Fruit fly (Drosophila melanogaster) whole organism, pupa: ENCODE measurements around the gene CG3857.

Experiments used
- CG10348 ChIP-seq: fragments of 200-800 bp; sonication (Bioruptor generic); IDR thresholded peaks from 2 replicates; pipeline ENCODE4 v1.3.6; 2022; ENCODE audit warnings: missing biosample characterization, missing genetic modification characterization
- CG12605 ChIP-seq: fragments of 200-800 bp; sonication (Bioruptor generic); IDR thresholded peaks from 2 replicates; pipeline ENCODE4 v1.3.6; 2022; ENCODE audit warnings: missing biosample characterization, missing genetic modification characterization
- CG13204 ChIP-seq: fragments of 200-800 bp; sonication (Bioruptor generic); optimal IDR thresholded peaks from 2 replicates; lab custom pipeline; 2018; ENCODE audit warnings: missing biosample characterization, mild to moderate bottlenecking, missing genetic modification characterization, moderate library complexity
- CG14655 ChIP-seq: fragments of 200-800 bp; sonication (Bioruptor generic); optimal IDR thresholded peaks from 3 replicates; lab custom pipeline; 2017; ENCODE audit warnings: mild to moderate bottlenecking, missing biosample characterization, missing genetic modification reagents, missing genetic modification characterization
- CG15710 ChIP-seq: fragments of 200-800 bp; sonication (Bioruptor generic); optimal IDR thresholded peaks from 2 replicates; lab custom pipeline; 2018; ENCODE audit warnings: missing biosample characterization, mild to moderate bottlenecking, missing genetic modification characterization, moderate library complexity
- CG17806 ChIP-seq: fragments of 200-800 bp; sonication (Bioruptor generic); optimal IDR thresholded peaks from 2 replicates; lab custom pipeline; 2018; ENCODE audit warnings: missing biosample characterization, mild to moderate bottlenecking, missing genetic modification characterization, moderate library complexity
- CG32121 ChIP-seq: fragments of 200-800 bp; sonication (Bioruptor generic); IDR thresholded peaks from 2 replicates; pipeline ENCODE4 v1.3.6; 2022; ENCODE audit warnings: missing biosample characterization, missing genetic modification characterization
- CG34367 ChIP-seq: fragments of 200-800 bp; sonication (Bioruptor generic); optimal IDR thresholded peaks from 2 replicates; lab custom pipeline; 2018; ENCODE audit warnings: missing biosample characterization, mild to moderate bottlenecking, missing genetic modification characterization
- CG4496 ChIP-seq: fragments of 200-800 bp; sonication (Bioruptor generic); IDR thresholded peaks from 3 replicates; pipeline ENCODE4 v1.3.6; 2022; ENCODE audit warnings: missing biosample characterization, missing genetic modification characterization
- CG8159 ChIP-seq: fragments of 200-800 bp; sonication (Bioruptor generic); optimal IDR thresholded peaks from 3 replicates; lab custom pipeline; 2018; ENCODE audit warnings: missing biosample characterization, mild to moderate bottlenecking, missing genetic modification characterization, moderate library complexity
- CG8301 ChIP-seq: fragments of 200-800 bp; sonication (Bioruptor generic); optimal IDR thresholded peaks from 2 replicates; lab custom pipeline; 2018; ENCODE audit warnings: missing biosample characterization, mild to moderate bottlenecking, missing genetic modification characterization
- CG9948 ChIP-seq: fragments of 200-800 bp; sonication (Bioruptor generic); optimal IDR thresholded peaks from 2 replicates; lab custom pipeline; 2018; ENCODE audit warnings: missing biosample characterization, mild to moderate bottlenecking, missing genetic modification characterization, moderate library complexity
- D1 ChIP-seq: fragments of 200-800 bp; sonication (Bioruptor generic); optimal IDR thresholded peaks from 2 replicates; lab custom pipeline; 2018; ENCODE audit warnings: missing biosample characterization, mild to moderate bottlenecking, missing genetic modification characterization, moderate library complexity
- EcR ChIP-seq: fragments of 200-800 bp; sonication (Bioruptor generic); optimal IDR thresholded peaks from 3 replicates; lab custom pipeline; 2019; ENCODE audit warnings: missing biosample characterization, missing genetic modification characterization, mild to moderate bottlenecking, moderate library complexity, missing genetic modification reagents
- Ets98B ChIP-seq: fragments of 200-800 bp; sonication (Bioruptor generic); IDR thresholded peaks from 2 replicates; pipeline ENCODE4 v1.3.6; 2022; ENCODE audit warnings: missing biosample characterization, missing genetic modification characterization
- Pif1A ChIP-seq: fragments of 200-800 bp; sonication (Bioruptor generic); optimal IDR thresholded peaks from 3 replicates; lab custom pipeline; 2016; ENCODE audit warnings: missing biosample characterization, missing genetic modification characterization
- Pif1B ChIP-seq: fragments of 200-800 bp; sonication (Bioruptor generic); optimal IDR thresholded peaks from 3 replicates; lab custom pipeline; 2016; ENCODE audit warnings: missing biosample characterization, missing genetic modification characterization
- Snoo ChIP-seq: fragments of 200-800 bp; sonication (Bioruptor generic); optimal IDR thresholded peaks from 3 replicates; lab custom pipeline; 2017; ENCODE audit warnings: missing biosample characterization, mild to moderate bottlenecking, missing genetic modification characterization, inconsistent platforms
- fd96Ca ChIP-seq: fragments of 200-800 bp; sonication (Bioruptor generic); IDR thresholded peaks from 3 replicates; pipeline ENCODE4 v1.3.6; 2022; ENCODE audit warnings: missing biosample characterization, missing genetic modification characterization
- gl ChIP-seq: fragments of 200-800 bp; sonication (Bioruptor generic); optimal IDR thresholded peaks from 2 replicates; lab custom pipeline; 2018; ENCODE audit warnings: missing biosample characterization, mild to moderate bottlenecking, missing genetic modification characterization
- rn ChIP-seq: fragments of 200-800 bp; sonication (Bioruptor generic); IDR thresholded peaks from 2 replicates; pipeline ENCODE4 v1.3.6; 2022; ENCODE audit warnings: missing biosample characterization, missing genetic modification characterization

CG3857 gene

DNA sequence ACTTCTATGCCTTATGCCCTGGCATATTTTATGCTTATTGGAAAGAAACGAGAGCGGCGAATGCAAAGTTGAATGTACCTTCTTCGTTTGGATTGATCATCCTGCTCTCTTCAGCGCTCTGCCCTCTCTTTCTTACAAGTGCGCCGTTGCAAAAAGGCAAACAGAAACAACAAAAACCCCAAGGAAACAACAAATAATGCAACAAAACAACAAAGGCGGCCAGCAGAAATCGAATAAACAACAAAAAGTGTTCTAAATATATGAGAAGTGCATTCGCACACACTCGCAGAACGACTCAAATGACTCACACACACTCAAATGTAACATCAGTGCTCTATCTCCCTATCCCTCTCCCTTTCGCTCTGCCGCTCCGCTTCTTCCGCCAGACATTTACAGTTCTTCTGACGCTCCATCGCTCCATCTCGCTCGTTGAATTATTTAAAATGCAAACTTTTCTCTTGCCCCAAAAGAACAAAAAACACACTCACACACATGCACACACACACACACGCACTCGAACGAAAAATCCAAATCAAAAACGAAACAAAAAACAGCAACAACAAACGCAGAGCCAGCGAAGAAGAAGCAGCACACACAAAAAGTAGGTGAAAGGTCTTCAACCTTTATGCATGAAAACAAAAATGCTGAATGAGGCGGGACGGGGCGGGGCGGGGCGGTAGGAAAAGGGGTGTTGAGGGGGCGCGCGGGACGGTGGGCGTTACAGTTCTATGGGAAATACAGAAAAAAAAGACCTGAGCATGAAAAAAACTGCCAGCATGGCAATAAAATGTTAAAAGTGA lies 26.3 kb upstream of the CG3857 start:
- TF ChIP-seq fd96Ca (GFP tag; lab: Robert Waterston, UW) (peak; percentile 65; the same call in 2 of the 3 replicates), CG12605 (GFP tag; lab: Robert Waterston, UW) (peak; percentile 81), CG8301 (tag; lab: Kevin White, UChicago) (peak; percentile 64), D1 (tag; lab: Kevin White, UChicago) (no peak), CG32121 (GFP tag; lab: Robert Waterston, UW) (peak; percentile 33; the same call in 1 of the 2 replicates), CG9948 (tag; lab: Kevin White, UChicago) (peak; percentile 3), CG15710 (tag; lab: Kevin White, UChicago) (no peak), CG4496 (GFP tag; lab: Robert Waterston, UW) (peak; percentile 82), CG8159 (no peak), CG13204 (GFP tag; lab: Kevin White, UChicago) (no peak), EcR (GFP tag; lab: Kevin White, UChicago) (peak; percentile 73), CG14655 (GFP tag; lab: Kevin White, UChicago) (peak; percentile 66), Ets98B (peak; percentile 58), CG17806 (tag; lab: Kevin White, UChicago) (no peak), rn (0 out of 2 replicates have a peak, but pooled peaks have one; percentile 26), Pif1A (peak; percentile 38)

DNA sequence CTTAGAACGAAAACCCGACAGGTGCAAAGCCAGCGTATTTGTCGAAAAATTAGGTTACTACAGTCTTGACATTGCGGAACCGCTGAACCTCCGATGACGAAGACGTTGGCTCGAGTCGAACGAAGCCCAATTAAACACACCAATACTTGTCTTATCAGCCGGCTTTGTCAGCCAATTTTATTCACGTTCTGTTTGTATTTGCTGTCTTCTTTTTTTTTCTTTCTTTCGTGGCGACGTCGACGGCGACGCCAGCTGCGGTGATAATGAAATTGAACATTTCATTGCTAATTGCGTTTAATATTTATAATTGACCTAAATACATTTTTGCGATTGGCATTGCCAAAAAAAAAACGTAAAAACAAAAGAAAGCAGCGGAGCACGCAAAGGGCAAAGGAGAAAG lies 25.7 kb upstream of the CG3857 start:
- no peak for TF ChIP-seq CG14655 (GFP tag; lab: Kevin White, UChicago)
- TF ChIP-seq fd96Ca (GFP tag; lab: Robert Waterston, UW): no peak
- TF ChIP-seq CG9948 (tag; lab: Kevin White, UChicago): no peak
- TF ChIP-seq CG12605 (GFP tag; lab: Robert Waterston, UW): no peak
- TF ChIP-seq CG34367 (tag; lab: Kevin White, UChicago): no peak

- no peak for TF ChIP-seq CG17806 (tag; lab: Kevin White, UChicago)
- TF ChIP-seq CG12605 (GFP tag; lab: Robert Waterston, UW): no peak
- peak; percentile 22 for TF ChIP-seq CG13204 (GFP tag; lab: Kevin White, UChicago)
- peak; percentile 66 for TF ChIP-seq EcR (GFP tag; lab: Kevin White, UChicago)
- no peak for TF ChIP-seq Pif1A
- 0 out of 3 replicates have a peak, but pooled peaks have one; percentile 12 for TF ChIP-seq fd96Ca (GFP tag; lab: Robert Waterston, UW)
- no peak for TF ChIP-seq CG14655 (GFP tag; lab: Kevin White, UChicago)
- TF ChIP-seq CG9948 (tag; lab: Kevin White, UChicago): no peak
- peak; percentile 35; the same call in 1 of the 2 replicates for TF ChIP-seq Ets98B
- TF ChIP-seq CG8159: no peak
- TF ChIP-seq gl (tag; lab: Kevin White, UChicago): no peak
- 0 out of 2 replicates have a peak, but pooled peaks have one; percentile 34 for TF ChIP-seq CG32121 (GFP tag; lab: Robert Waterston, UW)
- no peak for TF ChIP-seq CG34367 (tag; lab: Kevin White, UChicago)
Observed at dm6 chrX:1964409-1965345, 24.8 kb upstream of the CG3857 start.

- TF ChIP-seq CG34367 (tag; lab: Kevin White, UChicago): peak; percentile 12
- peak; percentile 92 for TF ChIP-seq CG10348 (GFP tag; lab: Robert Waterston, UW)
- TF ChIP-seq CG13204 (GFP tag; lab: Kevin White, UChicago): peak; percentile 15
- peak; percentile 98 for TF ChIP-seq fd96Ca (GFP tag; lab: Robert Waterston, UW)
- TF ChIP-seq CG32121 (GFP tag; lab: Robert Waterston, UW): peak; percentile 99
- TF ChIP-seq gl (tag; lab: Kevin White, UChicago): no peak
- TF ChIP-seq EcR (GFP tag; lab: Kevin White, UChicago): peak; percentile 81
- peak; percentile 58 for TF ChIP-seq CG8159
- peak; percentile 60 for TF ChIP-seq CG14655 (GFP tag; lab: Kevin White, UChicago)
- peak; percentile 97 for TF ChIP-seq Ets98B
- TF ChIP-seq CG8301 (tag; lab: Kevin White, UChicago): peak; percentile 77
- TF ChIP-seq Pif1B (GFP tag; lab: Kevin White, UChicago): peak; percentile 73
- peak; percentile 30 for TF ChIP-seq CG17806 (tag; lab: Kevin White, UChicago)
- TF ChIP-seq CG9948 (tag; lab: Kevin White, UChicago): peak; percentile 37
- peak; percentile 89 for TF ChIP-seq rn
- TF ChIP-seq D1 (tag; lab: Kevin White, UChicago): no peak
- peak; percentile 58 for TF ChIP-seq CG15710 (tag; lab: Kevin White, UChicago)
- peak; percentile 68 for TF ChIP-seq Snoo
- peak; percentile 98 for TF ChIP-seq CG4496 (GFP tag; lab: Robert Waterston, UW)
- peak; percentile 81 for TF ChIP-seq Pif1A
- TF ChIP-seq CG12605 (GFP tag; lab: Robert Waterston, UW): peak; percentile 90
Observed at dm6 chrX:1963591-1964216, 23.9 kb upstream of the CG3857 start.
